Fruit fly (Drosophila melanogaster): ENCODE measurements around the gene NijA.

DNA sequence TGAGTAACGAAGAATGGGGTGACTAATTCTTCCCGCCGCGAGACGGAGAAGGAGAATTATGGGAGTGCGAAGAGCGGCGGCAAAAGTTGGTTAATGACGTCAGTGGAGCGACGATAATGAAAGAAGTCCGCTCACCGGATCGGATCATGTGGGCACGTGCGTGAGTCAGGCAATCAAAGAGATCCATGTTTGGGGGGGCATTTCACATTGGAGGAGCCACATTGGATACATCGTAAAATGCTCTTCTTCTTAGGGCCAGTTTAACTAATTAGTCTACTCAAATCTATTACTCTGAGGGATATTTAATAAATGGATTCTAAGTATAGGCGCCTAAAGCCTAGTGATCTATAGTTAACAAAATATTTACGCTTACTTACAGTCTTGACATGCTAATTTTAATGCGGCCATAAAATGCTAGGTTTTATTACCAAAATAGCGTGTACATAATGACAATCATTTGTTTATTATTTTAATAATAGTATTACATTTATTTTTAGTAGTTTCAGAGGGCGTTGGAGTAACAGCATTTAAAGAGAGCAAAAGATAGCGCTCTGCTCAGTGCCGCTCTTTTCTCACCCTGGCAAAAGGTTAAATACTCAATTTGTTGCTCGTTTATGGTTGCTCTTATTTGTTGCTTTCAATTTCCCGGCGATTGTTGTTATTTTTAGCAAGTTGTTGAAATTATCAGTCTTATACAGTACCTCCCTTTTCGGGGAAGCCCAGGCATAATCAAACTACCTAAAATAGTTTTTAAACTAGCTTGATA lies 38.1 kb downstream of the NijA start:
- TF ChIP-seq EcR (GFP tag; optimal IDR thresholded peaks at IDR 0.05) (no peak), pan (optimal IDR thresholded peaks at IDR 0.05) (no peak), Dll (optimal IDR thresholded peaks at IDR 0.05) (no peak)
